Fruit fly (Drosophila melanogaster): ENCODE measurements around the gene CG7453.

Gene CG7453

dm6 chrX:19153288-19154130 is 26.5 kb upstream of the CG7453 start (continued):
- no peak for TF ChIP-seq Lim3 (GFP tag; IDR thresholded peaks at IDR 0.05)
- peak; percentile 13 for TF ChIP-seq shn (GFP tag; optimal IDR thresholded peaks at IDR 0.05)
- TF ChIP-seq Aef1 (GFP tag; IDR thresholded peaks at IDR 0.05) = peak; percentile 54; the same call in 1 of the 3 replicates
- no peak for TF ChIP-seq Ssrp (tag; optimal IDR thresholded peaks at IDR 0.05)
- TF ChIP-seq CG8388 (GFP tag; optimal IDR thresholded peaks at IDR 0.05) = no peak
- TF ChIP-seq kah (GFP tag; optimal IDR thresholded peaks at IDR 0.05) = peak; percentile 100
- TF ChIP-seq CG5180 (GFP tag; optimal IDR thresholded peaks at IDR 0.05) = peak; percentile 6
- TF ChIP-seq rib (GFP tag; IDR thresholded peaks at IDR 0.05) = peak; percentile 83; the same call in 1 of the 2 replicates
- no peak for TF ChIP-seq seq (GFP tag; IDR thresholded peaks at IDR 0.05)
- peak; percentile 87 for TF ChIP-seq CG10543 (GFP tag; optimal IDR thresholded peaks at IDR 0.05)
- TF ChIP-seq Dll (GFP tag; IDR thresholded peaks at IDR 0.05; ENCODE audit: partially characterized antibody) = peak; percentile 51; the same call in 1 of the 4 replicates
- TF ChIP-seq CG10321 (GFP tag; IDR thresholded peaks at IDR 0.05) = 0 out of 2 replicates have a peak, but pooled peaks have one; percentile 36
- 0 out of 3 replicates have a peak, but pooled peaks have one; percentile 50 for TF ChIP-seq sr (GFP tag; IDR thresholded peaks at IDR 0.05)
- TF ChIP-seq Antp (GFP tag; optimal IDR thresholded peaks at IDR 0.05) = peak; percentile 1
- no peak for TF ChIP-seq gem (tag; optimal IDR thresholded peaks at IDR 0.05)
- peak; percentile 8 for TF ChIP-seq CG8089 (GFP tag; optimal IDR thresholded peaks at IDR 0.05)
- TF ChIP-seq Hr51 (GFP tag; optimal IDR thresholded peaks at IDR 0.05) = no peak
- TF ChIP-seq al (GFP tag; IDR thresholded peaks at IDR 0.05) = no peak
- TF ChIP-seq repo (GFP tag; optimal IDR thresholded peaks at IDR 0.05) = no peak
- TF ChIP-seq hkb (optimal IDR thresholded peaks at IDR 0.05) = no peak
- TF ChIP-seq hkb (GFP tag; IDR thresholded peaks at IDR 0.05) = peak; percentile 23; the same call in 1 of the 2 replicates
- TF ChIP-seq CG4617 (GFP tag; optimal IDR thresholded peaks at IDR 0.05; ENCODE audit: borderline replicate concordance) = no peak
- no peak for TF ChIP-seq gcm (GFP tag; optimal IDR thresholded peaks at IDR 0.05)
- no peak for TF ChIP-seq ATbp (GFP tag; optimal IDR thresholded peaks at IDR 0.05)
- TF ChIP-seq Mad (GFP tag; optimal IDR thresholded peaks at IDR 0.05) = peak; percentile 22
- 0 out of 3 replicates have a peak, but pooled peaks have one; percentile 55 for TF ChIP-seq Opbp (GFP tag; IDR thresholded peaks at IDR 0.05; ENCODE audit: partially characterized antibody)
- TF ChIP-seq luna (GFP tag; optimal IDR thresholded peaks at IDR 0.05) = no peak
- TF ChIP-seq CG10654 (GFP tag; optimal IDR thresholded peaks at IDR 0.05) = no peak
- peak; percentile 54 for TF ChIP-seq lab (GFP tag; optimal IDR thresholded peaks at IDR 0.05)
- TF ChIP-seq CG1603 (tag; optimal IDR thresholded peaks at IDR 0.05) = peak; percentile 2
- TF ChIP-seq pan (optimal IDR thresholded peaks at IDR 0.05) = no peak
- no peak for TF ChIP-seq pan (GFP tag; optimal IDR thresholded peaks at IDR 0.05 in 1 of 2, IDR thresholded peaks at IDR 0.05 in 1 of 2)
- no peak for TF ChIP-seq Dip2 (GFP tag; IDR thresholded peaks at IDR 0.05)
- TF ChIP-seq Med (GFP tag) = peak; percentile 80
- TF ChIP-seq Hr78 (GFP tag; optimal IDR thresholded peaks at IDR 0.05) = peak in 1 of 2 experiments; percentile 63
- peak; percentile 4; the same call in 1 of the 3 replicates for TF ChIP-seq otp (GFP tag; IDR thresholded peaks at IDR 0.05)
- TF ChIP-seq CG8924 (tag; optimal IDR thresholded peaks at IDR 0.05) = peak; percentile 8
- TF ChIP-seq CG4404 (GFP tag; IDR thresholded peaks at IDR 0.05) = no peak
- peak; percentile 32; the same call in 1 of the 2 replicates for TF ChIP-seq NFAT (GFP tag; IDR thresholded peaks at IDR 0.05)
- 0 out of 3 replicates have a peak, but pooled peaks have one; percentile 17 for TF ChIP-seq CG6791 (GFP tag; IDR thresholded peaks at IDR 0.05; ENCODE audit: partially characterized antibody)
- TF ChIP-seq B-H2 (GFP tag; optimal IDR thresholded peaks at IDR 0.05) = no peak
- peak; percentile 61 for TF ChIP-seq HmgZ (tag; optimal IDR thresholded peaks at IDR 0.05)
- TF ChIP-seq Oaz (GFP tag; IDR thresholded peaks at IDR 0.05) = no peak
- no peak for TF ChIP-seq Rfx (GFP tag; IDR thresholded peaks at IDR 0.05)
- TF ChIP-seq CG3163 (GFP tag; optimal IDR thresholded peaks at IDR 0.05) = peak; percentile 98
- no peak for TF ChIP-seq fu2 (GFP tag; optimal IDR thresholded peaks at IDR 0.05)
- TF ChIP-seq CG34376 (GFP tag; optimal IDR thresholded peaks at IDR 0.05) = peak; percentile 61
- peak; percentile 98 for TF ChIP-seq Deaf1 (tag; optimal IDR thresholded peaks at IDR 0.05)
